Worm (Caenorhabditis elegans) whole organism, mixed stage, embryonic: ENCODE data around the gene cccp-1.

Source experiments
- bed-3 ChIP-seq: fragments of 200-800 bp; sonication (Bioruptor generic); optimal IDR thresholded peaks from 3 replicates; lab custom pipeline; 2018; ENCODE audit warnings: mild to moderate bottlenecking, missing genetic modification characterization, moderate library complexity, missing compliant biosample characterization
- blmp-1 ChIP-seq: fragments of 150-350 bp; optimal IDR thresholded peaks from 2 replicates; lab custom pipeline; 2014; ENCODE audit warnings: missing biosample characterization, missing genetic modification characterization
- ceh-39 ChIP-seq: fragments of 150-350 bp; optimal IDR thresholded peaks from 2 replicates; lab custom pipeline; 2014; ENCODE audit warnings: missing biosample characterization, missing genetic modification characterization
- ces-1 ChIP-seq: fragments of 150-350 bp; optimal IDR thresholded peaks from 2 replicates; lab custom pipeline; 2014; ENCODE audit warnings: missing biosample characterization, missing genetic modification reagents, missing genetic modification characterization
- cnd-1 ChIP-seq: fragments of 200-800 bp; sonication (Bioruptor generic); optimal IDR thresholded peaks from 2 replicates; lab custom pipeline; 2018; ENCODE audit warnings: mild to moderate bottlenecking, missing genetic modification characterization, missing compliant biosample characterization
- drap-1 ChIP-seq: fragments of 200-800 bp; sonication (Bioruptor generic); optimal IDR thresholded peaks from 3 replicates; lab custom pipeline; 2018; ENCODE audit warnings: mild to moderate bottlenecking, missing genetic modification characterization, missing compliant biosample characterization
- elt-1 ChIP-seq: sonication (generic microtip); optimal IDR thresholded peaks from 2 replicates; lab custom pipeline; 2017; ENCODE audit warnings: missing genetic modification characterization, mild to moderate bottlenecking, missing compliant biosample characterization, antibody characterized with exemption, moderate library complexity, borderline replicate concordance; ENCODE audit not compliant: insufficient read depth
- flh-1 ChIP-seq: fragments of 200-800 bp; sonication (Bioruptor generic); optimal IDR thresholded peaks from 2 replicates; lab custom pipeline; 2018; ENCODE audit warnings: mild to moderate bottlenecking, missing genetic modification characterization, moderate library complexity, missing compliant biosample characterization
- ham-2 ChIP-seq: fragments of 200-800 bp; sonication (Bioruptor generic); optimal IDR thresholded peaks from 2 replicates; lab custom pipeline; 2018; ENCODE audit warnings: mild to moderate bottlenecking, missing genetic modification characterization, missing compliant biosample characterization
- hlh-1 ChIP-seq: fragments of 150-350 bp; optimal IDR thresholded peaks from 2 replicates; lab custom pipeline; 2014; ENCODE audit warnings: missing biosample characterization, missing genetic modification reagents, missing genetic modification characterization
- lin-13 ChIP-seq: fragments of 150-350 bp; optimal IDR thresholded peaks from 2 replicates; lab custom pipeline; 2014; ENCODE audit warnings: missing biosample characterization, missing genetic modification characterization
- lin-32 ChIP-seq: fragments of 200-800 bp; sonication (Bioruptor generic); optimal IDR thresholded peaks from 2 replicates; lab custom pipeline; 2018; ENCODE audit warnings: mild to moderate bottlenecking, missing genetic modification characterization, missing compliant biosample characterization
- lsy-2 ChIP-seq: fragments of 150-350 bp; optimal IDR thresholded peaks from 2 replicates; lab custom pipeline; 2014; ENCODE audit warnings: missing biosample characterization, missing genetic modification characterization
- mab-5 ChIP-seq: fragments of 150-350 bp; optimal IDR thresholded peaks from 2 replicates; lab custom pipeline; 2014; ENCODE audit warnings: missing biosample characterization, missing genetic modification characterization
- mls-2 ChIP-seq: sonication (generic microtip); optimal IDR thresholded peaks from 2 replicates; lab custom pipeline; 2016; ENCODE audit warnings: mild to moderate bottlenecking, missing genetic modification characterization, moderate library complexity, missing compliant biosample characterization
- nhr-12 ChIP-seq: fragments of 150-350 bp; optimal IDR thresholded peaks from 2 replicates; lab custom pipeline; 2014; ENCODE audit warnings: missing biosample characterization, missing genetic modification characterization
- nhr-2 ChIP-seq: fragments of 150-350 bp; optimal IDR thresholded peaks from 2 replicates; lab custom pipeline; 2014; ENCODE audit warnings: missing biosample characterization, missing genetic modification characterization
- nhr-237 ChIP-seq: fragments of 150-350 bp; optimal IDR thresholded peaks from 2 replicates; lab custom pipeline; 2014; ENCODE audit warnings: missing biosample characterization, missing genetic modification characterization
- nhr-28 ChIP-seq: fragments of 150-350 bp; optimal IDR thresholded peaks from 2 replicates; lab custom pipeline; 2014; ENCODE audit warnings: missing biosample characterization, missing genetic modification characterization
- nhr-76 ChIP-seq: sonication (generic microtip); optimal IDR thresholded peaks from 2 replicates; lab custom pipeline; 2017; ENCODE audit warnings: missing biosample characterization, missing genetic modification characterization
- pha-4 ChIP-seq: fragments of 150-350 bp; optimal IDR thresholded peaks from 2 replicates; lab custom pipeline; 2018; ENCODE audit warnings: missing biosample characterization, missing genetic modification reagents, missing genetic modification characterization
- snpc-4 ChIP-seq: fragments of 150-350 bp; optimal IDR thresholded peaks from 2 replicates; lab custom pipeline; 2014; ENCODE audit warnings: missing biosample characterization, missing genetic modification characterization
- sptf-1 ChIP-seq: sonication (generic microtip); optimal IDR thresholded peaks from 2 replicates; lab custom pipeline; 2017; ENCODE audit warnings: mild to moderate bottlenecking, missing genetic modification characterization, moderate library complexity, missing compliant biosample characterization
- tbx-8 ChIP-seq: fragments of 200-800 bp; sonication (Bioruptor generic); optimal IDR thresholded peaks from 2 replicates; lab custom pipeline; 2018; ENCODE audit warnings: mild to moderate bottlenecking, missing genetic modification characterization, moderate library complexity, missing compliant biosample characterization
- unc-120 ChIP-seq: sonication (generic microtip); optimal IDR thresholded peaks from 2 replicates; lab custom pipeline; 2017; ENCODE audit warnings: missing genetic modification characterization, missing compliant biosample characterization; ENCODE audit not compliant: poor library complexity, severe bottlenecking
- unc-39 ChIP-seq: fragments of 150-350 bp; optimal IDR thresholded peaks from 2 replicates; lab custom pipeline; 2014; ENCODE audit warnings: missing biosample characterization, missing genetic modification characterization
- unc-62 ChIP-seq: fragments of 150-350 bp; optimal IDR thresholded peaks from 2 replicates; lab custom pipeline; 2014; ENCODE audit warnings: missing biosample characterization, missing genetic modification reagents, missing genetic modification characterization
- ztf-11 ChIP-seq: fragments of 150-350 bp; optimal IDR thresholded peaks from 2 replicates; lab custom pipeline; 2014; ENCODE audit warnings: missing biosample characterization, missing genetic modification characterization

Gene cccp-1

ce11 chrIII:12472497-12472896, at the start of gene cccp-1:
cccp-1 (plus strand) TSS chrIII:12472873.
- TF ChIP-seq ces-1 (peak; percentile 58), cnd-1 (tag; lab: Kevin White, UChicago) (no peak), mls-2 (tag; lab: Kevin White, UChicago) (no peak)

DNA sequence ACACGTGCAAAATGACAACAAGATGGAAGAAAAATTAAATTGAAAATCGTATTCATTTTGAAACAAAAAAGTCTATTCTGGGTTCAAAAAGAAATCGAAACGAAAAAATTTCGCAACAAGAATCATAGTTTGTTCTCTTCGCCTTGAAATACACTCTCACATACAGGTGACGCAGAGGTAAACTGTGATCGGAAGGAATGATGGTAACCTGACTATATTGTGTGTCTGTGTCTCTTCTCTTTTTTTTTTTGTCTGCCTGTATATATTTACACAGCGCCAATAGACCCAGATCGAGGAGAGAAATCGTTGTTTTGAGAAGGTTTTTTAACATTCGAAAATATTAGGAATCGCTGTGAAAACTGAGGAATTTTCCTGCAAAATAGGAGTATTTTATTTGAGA, 48.6 kb upstream of the cccp-1 start:
- TF ChIP-seq snpc-4 (tag; lab: Kevin White, UChicago) (no peak), sptf-1 (tag; lab: Kevin White, UChicago) (no peak), unc-120 (no peak), nhr-76 (tag; lab: Kevin White, UChicago) (no peak), tbx-8 (GFP tag; lab: Kevin White, UChicago) (no peak), lin-32 (GFP tag; lab: Kevin White, UChicago) (no peak), mab-5 (tag; lab: Kevin White, UChicago) (no peak), ham-2 (GFP tag; lab: Kevin White, UChicago) (no peak), lin-13 (tag; lab: Kevin White, UChicago) (no peak), drap-1 (GFP tag; lab: Kevin White, UChicago) (no peak)

ce11 chrIII:12424663-12425062, 48.0 kb upstream of the cccp-1 start:
- no peak for TF ChIP-seq flh-1
- TF ChIP-seq ceh-39: no peak
- TF ChIP-seq pha-4 (tag; lab: Kevin White, UChicago): no peak
- no peak for TF ChIP-seq blmp-1 (tag; lab: Kevin White, UChicago)
- TF ChIP-seq unc-120: no peak
- no peak for TF ChIP-seq nhr-237
- no peak for TF ChIP-seq drap-1 (GFP tag; lab: Kevin White, UChicago)
- no peak for TF ChIP-seq bed-3 (GFP tag; lab: Kevin White, UChicago)
- no peak for TF ChIP-seq lsy-2 (tag; lab: Kevin White, UChicago)
- TF ChIP-seq ces-1: no peak
- TF ChIP-seq nhr-76 (tag; lab: Kevin White, UChicago): no peak
- no peak for TF ChIP-seq snpc-4 (tag; lab: Kevin White, UChicago)
- no peak for TF ChIP-seq cnd-1 (tag; lab: Kevin White, UChicago)
- TF ChIP-seq tbx-8 (GFP tag; lab: Kevin White, UChicago): no peak
- no peak for TF ChIP-seq mab-5 (tag; lab: Kevin White, UChicago)
- TF ChIP-seq unc-62 (GFP tag; lab: Kevin White, UChicago): no peak
- TF ChIP-seq nhr-12 (tag; lab: Kevin White, UChicago): no peak
- TF ChIP-seq, all 35 proteins: peak for 0

DNA sequence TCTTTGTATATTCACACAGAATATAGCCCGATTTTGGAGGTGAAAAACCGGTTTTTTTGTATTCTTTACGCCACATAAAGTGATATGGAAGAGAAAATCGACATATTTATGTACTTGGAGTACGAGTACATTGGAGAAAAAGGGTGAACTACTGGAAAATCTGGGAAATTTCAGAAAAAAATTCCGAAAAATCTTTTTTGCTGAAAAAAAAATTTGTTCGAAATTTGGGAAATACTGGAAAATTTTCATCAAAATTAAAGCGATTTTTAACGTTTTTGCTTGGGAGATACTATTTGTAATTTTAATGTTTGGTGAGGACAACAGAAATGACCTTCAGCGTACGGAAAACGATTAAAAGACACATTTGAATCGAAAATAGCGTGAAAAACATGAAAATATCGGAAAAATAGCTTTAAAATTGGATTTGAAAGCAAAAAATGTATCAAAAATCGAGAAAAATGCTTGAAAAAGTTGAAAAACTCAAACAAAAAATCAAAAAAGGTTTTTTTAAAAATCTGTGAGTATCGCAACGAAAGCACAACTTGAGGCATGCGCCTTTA, 46.7 kb upstream of the cccp-1 start:
- TF ChIP-seq ham-2 (GFP tag; lab: Kevin White, UChicago) (no peak), elt-1 (tag; lab: Kevin White, UChicago) (no peak), hlh-1 (no peak), nhr-237 (no peak), nhr-2 (no peak), blmp-1 (tag; lab: Kevin White, UChicago) (no peak), mab-5 (tag; lab: Kevin White, UChicago) (no peak), unc-62 (GFP tag; lab: Kevin White, UChicago) (no peak), nhr-28 (tag; lab: Kevin White, UChicago) (no peak), flh-1 (no peak), nhr-76 (tag; lab: Kevin White, UChicago) (no peak), ceh-39 (no peak), tbx-8 (GFP tag; lab: Kevin White, UChicago) (no peak), cnd-1 (tag; lab: Kevin White, UChicago) (no peak), snpc-4 (tag; lab: Kevin White, UChicago) (no peak), pha-4 (tag; lab: Kevin White, UChicago) (no peak), drap-1 (GFP tag; lab: Kevin White, UChicago) (no peak), ztf-11 (tag; lab: Kevin White, UChicago) (no peak)
- TF ChIP-seq, all 35 proteins: peak for 0

ce11 chrIII:12426558-12426957, 46.1 kb upstream of the cccp-1 start, which contains the start of gene pie-1:
pie-1 (plus strand) TSS chrIII:12426893.
- TF ChIP-seq unc-39 (no peak), elt-1 (tag; lab: Kevin White, UChicago) (peak; percentile 36)
- TF ChIP-seq, all 35 proteins: peak for 1
